Fruit fly (Drosophila melanogaster) whole organism, embryonic: ENCODE results near the gene CG6178.

ENCODE experiments used
- CG10209 ChIP-seq: fragments of 200-800 bp; sonication (Bioruptor generic); optimal IDR thresholded peaks from 3 replicates; lab custom pipeline; 2017; ENCODE audit warnings: missing biosample characterization, mild to moderate bottlenecking, missing genetic modification characterization, missing genetic modification reagents
- CG10543 ChIP-seq: fragments of 200-800 bp; sonication (Bioruptor generic); optimal IDR thresholded peaks from 3 replicates; lab custom pipeline; 2017; ENCODE audit warnings: missing biosample characterization, mild to moderate bottlenecking, missing genetic modification characterization, moderate library complexity
- CG11398 ChIP-seq: fragments of 200-800 bp; sonication (Bioruptor generic); optimal IDR thresholded peaks from 2 replicates; lab custom pipeline; 2016; ENCODE audit warnings: missing biosample characterization, missing genetic modification characterization
- CG12299 ChIP-seq: fragments of 200-800 bp; sonication (Bioruptor generic); optimal IDR thresholded peaks from 2 replicates; lab custom pipeline; 2018; ENCODE audit warnings: missing biosample characterization, mild to moderate bottlenecking, missing genetic modification characterization
- CG14441 ChIP-seq: fragments of 200-800 bp; sonication (Bioruptor generic); IDR thresholded peaks from 2 replicates; pipeline ENCODE4 v1.3.6; 2022; ENCODE audit warnings: missing biosample characterization, missing genetic modification characterization
- CG15479 ChIP-seq: fragments of 200-800 bp; sonication (Bioruptor generic); optimal IDR thresholded peaks from 3 replicates; lab custom pipeline; 2019; ENCODE audit warnings: missing biosample characterization, mild to moderate bottlenecking, missing genetic modification characterization, moderate library complexity
- CG17328 ChIP-seq: fragments of 200-800 bp; sonication (Bioruptor generic); IDR thresholded peaks from 2 replicates; pipeline ENCODE4 v1.3.6; 2022; ENCODE audit warnings: missing biosample characterization, missing genetic modification characterization
- CG17568 ChIP-seq: fragments of 200-800 bp; sonication (Bioruptor generic); optimal IDR thresholded peaks from 2 replicates; lab custom pipeline; 2018; ENCODE audit warnings: missing biosample characterization, mild to moderate bottlenecking, missing genetic modification characterization, moderate library complexity
- CG1792 ChIP-seq: fragments of 200-800 bp; sonication (Bioruptor generic); optimal IDR thresholded peaks from 2 replicates; lab custom pipeline; 2016; ENCODE audit warnings: missing biosample characterization, missing genetic modification characterization
- CG18476 ChIP-seq: fragments of 200-800 bp; sonication (Bioruptor generic); optimal IDR thresholded peaks from 2 replicates; lab custom pipeline; 2016; ENCODE audit warnings: missing biosample characterization, mild to moderate bottlenecking, missing genetic modification characterization
- CG2712 ChIP-seq: fragments of 200-800 bp; optimal IDR thresholded peaks from 3 replicates; lab custom pipeline; 2019; ENCODE audit warnings: missing biosample characterization, mild to moderate bottlenecking, missing genetic modification characterization, moderate library complexity
- CG30020 ChIP-seq: fragments of 200-800 bp; optimal IDR thresholded peaks from 2 replicates; lab custom pipeline; 2019; ENCODE audit warnings: missing biosample characterization, mild to moderate bottlenecking, missing genetic modification characterization, moderate library complexity
- CG34224 ChIP-seq: fragments of 200-800 bp; sonication (Bioruptor generic); IDR thresholded peaks from 3 replicates; pipeline ENCODE4 v1.3.6; 2022; ENCODE audit warnings: missing biosample characterization, missing genetic modification characterization; ENCODE audit not compliant: partially characterized antibody
- CG34376 ChIP-seq: fragments of 200-800 bp; sonication (Bioruptor generic); optimal IDR thresholded peaks from 2 replicates; lab custom pipeline; 2018; ENCODE audit warnings: missing biosample characterization, mild to moderate bottlenecking, missing genetic modification characterization
- CG7745 ChIP-seq: fragments of 200-800 bp; sonication (Bioruptor generic); optimal IDR thresholded peaks from 2 replicates; lab custom pipeline; 2018; ENCODE audit warnings: missing biosample characterization, mild to moderate bottlenecking, missing genetic modification characterization, moderate library complexity
- CG7987 ChIP-seq: fragments of 200-800 bp; sonication (Bioruptor generic); optimal IDR thresholded peaks from 2 replicates; lab custom pipeline; 2018; ENCODE audit warnings: missing biosample characterization, mild to moderate bottlenecking, missing genetic modification characterization, moderate library complexity
- CG8388 ChIP-seq: fragments of 200-800 bp; sonication (Bioruptor generic); optimal IDR thresholded peaks from 2 replicates; lab custom pipeline; 2019; ENCODE audit warnings: missing biosample characterization, mild to moderate bottlenecking, missing genetic modification characterization, moderate library complexity
- CG8478 ChIP-seq: fragments of >200 bp; optimal IDR thresholded peaks from 2 replicates; lab custom pipeline; 2018
- CG8944 ChIP-seq: fragments of 200-800 bp; sonication (Bioruptor generic); optimal IDR thresholded peaks from 3 replicates; lab custom pipeline; 2016; ENCODE audit warnings: missing biosample characterization, missing genetic modification characterization
- CG9876 ChIP-seq: fragments of 200-800 bp; sonication (Bioruptor generic); optimal IDR thresholded peaks from 2 replicates; lab custom pipeline; 2016; ENCODE audit warnings: missing biosample characterization, missing genetic modification characterization
- CrebB ChIP-seq: fragments of 200-800 bp; sonication (Bioruptor generic); optimal IDR thresholded peaks from 3 replicates; lab custom pipeline; 2018; ENCODE audit warnings: missing biosample characterization, mild to moderate bottlenecking, missing genetic modification characterization
- Dbx ChIP-seq: fragments of 200-800 bp; sonication (Bioruptor generic); IDR thresholded peaks from 3 replicates; pipeline ENCODE4 v1.3.6; 2022; ENCODE audit warnings: missing biosample characterization, missing genetic modification characterization
- Deaf1 ChIP-seq: fragments of 200-800 bp; optimal IDR thresholded peaks from 3 replicates; lab custom pipeline; 2019; ENCODE audit warnings: missing biosample characterization, mild to moderate bottlenecking, missing genetic modification characterization, moderate library complexity
- Doc3 ChIP-seq: fragments of 200-800 bp; sonication (Bioruptor generic); IDR thresholded peaks from 3 replicates; pipeline ENCODE4 v1.3.6; 2022; ENCODE audit warnings: missing biosample characterization, missing genetic modification characterization; ENCODE audit not compliant: partially characterized antibody
- Ets97D ChIP-seq: fragments of 200-800 bp; sonication (Bioruptor generic); optimal IDR thresholded peaks from 3 replicates; lab custom pipeline; 2016; ENCODE audit warnings: missing biosample characterization, missing genetic modification characterization
- Fer3 ChIP-seq: fragments of 200-800 bp; sonication (Bioruptor generic); optimal IDR thresholded peaks from 2 replicates; lab custom pipeline; 2018; ENCODE audit warnings: missing biosample characterization, mild to moderate bottlenecking, missing genetic modification characterization, moderate library complexity
- MESR4 ChIP-seq: fragments of 200-800 bp; sonication (Bioruptor generic); optimal IDR thresholded peaks from 2 replicates; lab custom pipeline; 2018; ENCODE audit warnings: missing biosample characterization, mild to moderate bottlenecking, missing genetic modification characterization, moderate library complexity
- Ptx1 ChIP-seq: fragments of 200-800 bp; sonication (Bioruptor generic); IDR thresholded peaks from 2 replicates; pipeline ENCODE4 v1.3.6; 2022; ENCODE audit warnings: missing biosample characterization, missing genetic modification characterization
- Xrp1 ChIP-seq: fragments of 200-800 bp; sonication (Bioruptor generic); IDR thresholded peaks from 2 replicates; pipeline ENCODE4 v1.3.6; 2022; ENCODE audit warnings: missing biosample characterization, missing genetic modification characterization
- btn ChIP-seq: fragments of 200-800 bp; sonication (Bioruptor generic); optimal IDR thresholded peaks from 2 replicates; lab custom pipeline; 2016; ENCODE audit warnings: missing biosample characterization, missing genetic modification characterization
- chn ChIP-seq: fragments of 200-800 bp; sonication (Bioruptor generic); optimal IDR thresholded peaks from 2 replicates; lab custom pipeline; 2016; ENCODE audit warnings: missing biosample characterization, missing genetic modification characterization
- corto ChIP-seq: fragments of 200-800 bp; sonication (Bioruptor generic); optimal IDR thresholded peaks from 2 replicates; lab custom pipeline; 2016; ENCODE audit warnings: missing biosample characterization, mild to moderate bottlenecking, missing genetic modification characterization, moderate library complexity
- cwo ChIP-seq: fragments of 200-800 bp; sonication (Bioruptor generic); optimal IDR thresholded peaks from 3 replicates; lab custom pipeline; 2017; ENCODE audit warnings: missing biosample characterization, missing genetic modification characterization, mild to moderate bottlenecking, moderate library complexity, missing genetic modification reagents
- da ChIP-seq: fragments of 200-800 bp; sonication (Bioruptor generic); optimal IDR thresholded peaks from 2 replicates; lab custom pipeline; 2016; ENCODE audit warnings: missing biosample characterization, missing genetic modification characterization
- dmrt11E ChIP-seq: fragments of 200-800 bp; sonication (Bioruptor generic); optimal IDR thresholded peaks from 3 replicates; lab custom pipeline; 2018; ENCODE audit warnings: missing biosample characterization, mild to moderate bottlenecking, missing genetic modification characterization, moderate library complexity
- eve ChIP-seq, 2 experiments: fragments of >200 bp; optimal IDR thresholded peaks; 2 replicates each; lab custom pipeline; 2017; ENCODE audit warnings: missing biosample characterization in 2 of 2, missing genetic modification characterization in 2 of 2
- gsb-n ChIP-seq: fragments of 200-800 bp; sonication (Bioruptor generic); optimal IDR thresholded peaks from 3 replicates; lab custom pipeline; 2018; ENCODE audit warnings: missing biosample characterization, mild to moderate bottlenecking, missing genetic modification characterization
- hb ChIP-seq: fragments of 200-800 bp; sonication (Bioruptor generic); IDR thresholded peaks from 3 replicates; pipeline ENCODE4 v1.3.6; 2022; ENCODE audit warnings: missing biosample characterization, missing genetic modification characterization; ENCODE audit not compliant: partially characterized antibody
- kay ChIP-seq: fragments of 200-800 bp; sonication (Bioruptor generic); optimal IDR thresholded peaks from 2 replicates; lab custom pipeline; 2016; ENCODE audit warnings: missing biosample characterization, missing genetic modification characterization
- ken ChIP-seq: fragments of 200-800 bp; sonication (Bioruptor generic); IDR thresholded peaks from 3 replicates; pipeline ENCODE4 v1.3.6; 2022; ENCODE audit warnings: missing biosample characterization, missing genetic modification characterization
- lov ChIP-seq, 2 experiments: fragments of 200-800 bp in 1 of 2; fragments of >200 bp in 1 of 2; sonication (Bioruptor generic) in 1 of 2; IDR thresholded peaks in 1 of 2; optimal IDR thresholded peaks in 1 of 2; 2 replicates in 1 of 2; 3 replicates in 1 of 2; pipeline versions ENCODE4 v1.3.6 to Lab custom; 2017 to 2022; ENCODE audit warnings: missing biosample characterization in 1 of 2, missing genetic modification characterization in 1 of 2
- nmo ChIP-seq: fragments of 200-800 bp; sonication (Bioruptor generic); optimal IDR thresholded peaks from 2 replicates; lab custom pipeline; 2018; ENCODE audit warnings: missing biosample characterization, mild to moderate bottlenecking, missing genetic modification characterization, moderate library complexity
- otp ChIP-seq: fragments of 200-800 bp; sonication (Bioruptor generic); IDR thresholded peaks from 3 replicates; pipeline ENCODE4, ENCODE4 v1.3.6; 2022; ENCODE audit warnings: missing biosample characterization, missing genetic modification characterization
- pros ChIP-seq: fragments of 200-800 bp; sonication (Bioruptor generic); optimal IDR thresholded peaks from 3 replicates; lab custom pipeline; 2019; ENCODE audit warnings: missing biosample characterization, mild to moderate bottlenecking, missing genetic modification characterization, moderate library complexity
- pum ChIP-seq: fragments of 200-800 bp; sonication (Bioruptor generic); optimal IDR thresholded peaks from 2 replicates; lab custom pipeline; 2016; ENCODE audit warnings: missing biosample characterization, missing genetic modification characterization
- sc ChIP-seq, 3 experiments: fragments of >200 bp in 2 of 3; fragments of 200-800 bp in 1 of 3; sonication (Bioruptor generic) in 1 of 3; optimal IDR thresholded peaks; 2 replicates in 2 of 3; 3 replicates in 1 of 3; lab custom pipeline; 2017; ENCODE audit warnings: mild to moderate bottlenecking in 1 of 3, missing biosample characterization in 1 of 3, missing genetic modification characterization in 1 of 3, missing genetic modification reagents in 1 of 3
- slou ChIP-seq: fragments of 200-800 bp; sonication (Bioruptor generic); optimal IDR thresholded peaks from 3 replicates; lab custom pipeline; 2016; ENCODE audit warnings: missing biosample characterization, missing genetic modification characterization
- zfh1 ChIP-seq: fragments of 200-800 bp; sonication (Bioruptor generic); IDR thresholded peaks from 3 replicates; pipeline ENCODE4 v1.3.6; 2022; ENCODE audit warnings: missing biosample characterization, missing genetic modification characterization

CG6178 gene

DNA sequence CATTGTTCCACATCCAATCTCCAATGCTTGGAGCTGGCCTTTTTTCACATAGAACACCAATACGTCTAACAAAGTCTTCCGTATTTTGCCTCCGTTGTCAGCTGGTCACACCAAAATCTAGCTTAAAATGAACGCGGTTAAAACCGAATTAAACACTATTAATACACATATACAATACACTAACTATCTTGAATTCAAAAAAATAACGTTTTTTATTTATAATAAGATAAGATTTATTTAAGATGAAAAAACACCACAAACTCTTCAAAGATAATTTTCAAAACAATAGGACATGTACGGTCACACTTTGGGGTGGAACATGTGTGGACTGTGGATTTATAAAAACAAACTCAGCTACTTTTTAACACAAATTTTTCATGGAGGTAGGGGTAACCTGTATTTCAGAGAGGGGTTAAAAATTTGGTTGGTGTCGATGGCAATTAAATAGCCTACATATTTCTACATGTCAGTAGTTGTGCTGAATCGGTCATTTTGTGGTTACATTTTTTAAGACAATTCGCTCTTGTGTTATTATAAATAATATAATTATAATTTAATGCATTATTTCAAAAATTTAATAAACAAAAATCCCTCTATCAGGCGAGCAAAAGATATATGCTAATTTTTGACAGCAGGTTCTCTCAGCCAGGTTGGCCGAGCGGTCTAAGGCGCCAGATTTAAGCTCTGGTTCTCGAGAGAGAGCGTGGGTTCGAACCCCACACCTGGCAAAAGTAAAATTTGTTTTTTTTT is 39.7 kb upstream of the CG6178 start, which contains the start of gene CG13605 (continued):
- TF ChIP-seq CG8478, result no peak
- peak; percentile 43 for TF ChIP-seq CG1792 (GFP tag; lab: Kevin White, UChicago)
- TF ChIP-seq CG17328 (GFP tag; lab: Robert Waterston, UW), result peak; percentile 69
- TF ChIP-seq CG17568 (GFP tag; lab: Kevin White, UChicago), result peak; percentile 79
- TF ChIP-seq lov (optimal IDR thresholded peaks at IDR 0.05; lab: Kevin White, UChicago), result no peak
- 0 out of 3 replicates have a peak, but pooled peaks have one; percentile 73 for TF ChIP-seq lov (GFP tag; IDR thresholded peaks at IDR 0.05; lab: Robert Waterston, UW)
- TF ChIP-seq CG30020 (tag; lab: Kevin White, UChicago), result peak; percentile 48
- peak; percentile 34 for TF ChIP-seq CG18476
- TF ChIP-seq CrebB (tag; lab: Kevin White, UChicago), result peak; percentile 36
- TF ChIP-seq Ets97D (GFP tag; lab: Kevin White, UChicago), result peak; percentile 49
- TF ChIP-seq pros (GFP tag; lab: Kevin White, UChicago), result no peak
- TF ChIP-seq Doc3, result no peak
- peak; percentile 18 for TF ChIP-seq MESR4
- no peak for TF ChIP-seq otp (GFP tag; lab: Robert Waterston, UW)
- TF ChIP-seq hb (GFP tag; lab: Robert Waterston, UW), result no peak
- TF ChIP-seq nmo, result peak; percentile 57
- TF ChIP-seq CG34376 (GFP tag; lab: Kevin White, UChicago), result peak; percentile 21
- TF ChIP-seq CG12299, result peak; percentile 63
- peak; percentile 41; the same call in 1 of the 3 replicates for TF ChIP-seq ken (GFP tag; lab: Robert Waterston, UW)
- TF ChIP-seq CG7745 (tag; lab: Kevin White, UChicago), result peak; percentile 65
- no peak for TF ChIP-seq sc (optimal IDR thresholded peaks at IDR 0.05; lab: Kevin White, UChicago)
- peak; percentile 58 for TF ChIP-seq sc (GFP tag; optimal IDR thresholded peaks at IDR 0.05; lab: Kevin White, UChicago)
- TF ChIP-seq chn (GFP tag; lab: Kevin White, UChicago), result peak; percentile 63
- no peak for TF ChIP-seq CG15479 (GFP tag; lab: Kevin White, UChicago)
- TF ChIP-seq CG11398 (GFP tag; lab: Kevin White, UChicago), result no peak
- no peak for TF ChIP-seq da
- peak; percentile 80 for TF ChIP-seq CG2712
- peak; percentile 64 for TF ChIP-seq slou (GFP tag; lab: Kevin White, UChicago)
- peak; percentile 22 for TF ChIP-seq dmrt11E (tag; lab: Kevin White, UChicago)
- 0 out of 3 replicates have a peak, but pooled peaks have one; percentile 44 for TF ChIP-seq CG34224
- no peak for TF ChIP-seq CG9876
- no peak for TF ChIP-seq btn (GFP tag; lab: Kevin White, UChicago)
- no peak for TF ChIP-seq eve (GFP tag; optimal IDR thresholded peaks at IDR 0.05; lab: Kevin White, UChicago)
- peak; percentile 72 for TF ChIP-seq CG14441
- TF ChIP-seq pum (GFP tag; lab: Kevin White, UChicago), result peak; percentile 44
- TF ChIP-seq Fer3 (tag; lab: Kevin White, UChicago), result peak; percentile 79
- peak; percentile 71 for TF ChIP-seq CG8388 (GFP tag; lab: Kevin White, UChicago)
- peak; percentile 48 for TF ChIP-seq kay (GFP tag; lab: Kevin White, UChicago)
- TF ChIP-seq cwo (GFP tag; lab: Kevin White, UChicago), result peak; percentile 74
- peak; percentile 0 for TF ChIP-seq CG8944
- TF ChIP-seq gsb-n (tag; lab: Kevin White, UChicago), result peak; percentile 29
- peak; percentile 55 for TF ChIP-seq CG7987 (GFP tag; lab: Kevin White, UChicago)
- peak; percentile 22 for TF ChIP-seq corto (GFP tag; lab: Kevin White, UChicago)
- peak; percentile 80 for TF ChIP-seq CG10209 (GFP tag; lab: Kevin White, UChicago)
- TF ChIP-seq Ptx1 (GFP tag; lab: Robert Waterston, UW), result peak; percentile 74
- TF ChIP-seq zfh1, result peak; percentile 50; the same call in 1 of the 3 replicates
- peak; percentile 76 for TF ChIP-seq Xrp1 (GFP tag; lab: Robert Waterston, UW)
- TF ChIP-seq Deaf1, result peak; percentile 47
- TF ChIP-seq CG10543 (GFP tag; lab: Kevin White, UChicago), result peak; percentile 42
- TF ChIP-seq Dbx (GFP tag; lab: Robert Waterston, UW), result peak; percentile 73
